Fruit fly (Drosophila melanogaster) whole organism, embryonic: ENCODE results near the gene Flad1.

Source experiments
- Atf3 ChIP-seq: fragments of 200-800 bp; sonication (Bioruptor generic); optimal IDR thresholded peaks from 3 replicates; lab custom pipeline; 2016; ENCODE audit warnings: missing biosample characterization, missing genetic modification characterization
- Blimp-1 ChIP-seq: fragments of 200-800 bp; sonication (Bioruptor generic); optimal IDR thresholded peaks from 3 replicates; lab custom pipeline; 2018; ENCODE audit warnings: missing biosample characterization, missing genetic modification characterization, mild to moderate bottlenecking, moderate library complexity, missing genetic modification reagents
- CG10959 ChIP-seq: fragments of 200-800 bp; sonication (Bioruptor generic); IDR thresholded peaks from 2 replicates; pipeline ENCODE4 v1.3.6; 2022; ENCODE audit warnings: missing biosample characterization, missing genetic modification characterization
- CG11696 ChIP-seq: fragments of 200-800 bp; sonication (Bioruptor generic); IDR thresholded peaks from 2 replicates; pipeline ENCODE4 v1.3.6; 2022; ENCODE audit warnings: missing biosample characterization, missing genetic modification characterization
- CG11723 ChIP-seq: fragments of 200-800 bp; sonication (Bioruptor generic); optimal IDR thresholded peaks from 2 replicates; lab custom pipeline; 2017; ENCODE audit warnings: missing biosample characterization, mild to moderate bottlenecking, missing genetic modification characterization
- CG12659 ChIP-seq: fragments of 200-800 bp; sonication (Bioruptor generic); optimal IDR thresholded peaks from 3 replicates; lab custom pipeline; 2017; ENCODE audit warnings: mild to moderate bottlenecking, missing biosample characterization, missing genetic modification reagents, missing genetic modification characterization
- CG12942 ChIP-seq: fragments of 200-800 bp; sonication (Bioruptor generic); optimal IDR thresholded peaks from 3 replicates; lab custom pipeline; 2016; ENCODE audit warnings: missing biosample characterization, missing genetic modification characterization
- CG13775 ChIP-seq: fragments of 200-800 bp; sonication (Bioruptor generic); optimal IDR thresholded peaks from 3 replicates; lab custom pipeline; 2017; ENCODE audit warnings: missing biosample characterization, mild to moderate bottlenecking, missing genetic modification characterization
- CG14050 ChIP-seq: fragments of 200-800 bp; sonication (Bioruptor generic); IDR thresholded peaks from 3 replicates; pipeline ENCODE4 v1.3.6; 2022; ENCODE audit warnings: missing biosample characterization, missing genetic modification characterization
- CG1529 ChIP-seq: fragments of 200-800 bp; sonication (Bioruptor generic); optimal IDR thresholded peaks from 3 replicates; lab custom pipeline; 2018; ENCODE audit warnings: missing biosample characterization, missing genetic modification characterization
- CG1602 ChIP-seq: fragments of 200-800 bp; sonication (Bioruptor generic); optimal IDR thresholded peaks from 3 replicates; lab custom pipeline; 2016; ENCODE audit warnings: missing biosample characterization, missing genetic modification characterization
- CG2678 ChIP-seq: fragments of 200-800 bp; sonication (Bioruptor generic); optimal IDR thresholded peaks from 3 replicates; lab custom pipeline; 2019; ENCODE audit warnings: missing biosample characterization, mild to moderate bottlenecking, missing genetic modification characterization, moderate library complexity
- CG30020 ChIP-seq: fragments of 200-800 bp; optimal IDR thresholded peaks from 2 replicates; lab custom pipeline; 2019; ENCODE audit warnings: missing biosample characterization, mild to moderate bottlenecking, missing genetic modification characterization, moderate library complexity
- CG32532 ChIP-seq: fragments of 200-800 bp; sonication (Bioruptor generic); IDR thresholded peaks from 2 replicates; pipeline ENCODE4 v1.3.6; 2022; ENCODE audit warnings: missing biosample characterization, missing genetic modification characterization
- CG32772 ChIP-seq: fragments of 200-800 bp; sonication (Bioruptor generic); IDR thresholded peaks from 2 replicates; pipeline ENCODE4 v1.3.6; 2022; ENCODE audit warnings: missing biosample characterization, missing genetic modification characterization
- CG4282 ChIP-seq: fragments of 200-800 bp; sonication (Bioruptor generic); optimal IDR thresholded peaks from 2 replicates; lab custom pipeline; 2016; ENCODE audit warnings: missing biosample characterization, missing genetic modification characterization
- CG6254 ChIP-seq: fragments of 200-800 bp; sonication (Bioruptor generic); optimal IDR thresholded peaks from 3 replicates; lab custom pipeline; 2017; ENCODE audit warnings: mild to moderate bottlenecking, missing biosample characterization, missing genetic modification reagents, missing genetic modification characterization
- CG6689 ChIP-seq: fragments of 200-800 bp; sonication (Bioruptor generic); IDR thresholded peaks from 2 replicates; pipeline ENCODE4 v1.3.6; 2022; ENCODE audit warnings: missing biosample characterization, missing genetic modification characterization
- CG8478 ChIP-seq: fragments of >200 bp; optimal IDR thresholded peaks from 2 replicates; lab custom pipeline; 2018
- CG9609 ChIP-seq: fragments of 200-800 bp; sonication (Bioruptor generic); optimal IDR thresholded peaks from 3 replicates; lab custom pipeline; 2016; ENCODE audit warnings: missing biosample characterization, missing genetic modification characterization
- CG9932 ChIP-seq: fragments of 200-800 bp; sonication (Bioruptor generic); IDR thresholded peaks from 2 replicates; pipeline ENCODE4 v1.3.6; 2022; ENCODE audit warnings: missing biosample characterization, missing genetic modification characterization
- Dbx ChIP-seq: fragments of 200-800 bp; sonication (Bioruptor generic); IDR thresholded peaks from 3 replicates; pipeline ENCODE4 v1.3.6; 2022; ENCODE audit warnings: missing biosample characterization, missing genetic modification characterization
- Dfd ChIP-seq, 2 experiments: fragments of >200 bp; optimal IDR thresholded peaks; 2 replicates each; lab custom pipeline; 2017; ENCODE audit warnings: missing biosample characterization in 2 of 2, missing genetic modification characterization in 2 of 2
- Dp ChIP-seq: fragments of 200-800 bp; sonication (Bioruptor generic); optimal IDR thresholded peaks from 2 replicates; lab custom pipeline; 2018; ENCODE audit warnings: missing biosample characterization, mild to moderate bottlenecking, missing genetic modification characterization, moderate library complexity
- ERR ChIP-seq: fragments of 200-800 bp; sonication (Bioruptor generic); optimal IDR thresholded peaks from 2 replicates; lab custom pipeline; 2016; ENCODE audit warnings: missing biosample characterization, missing genetic modification characterization
- Fer1 ChIP-seq: fragments of 200-800 bp; sonication (Bioruptor generic); optimal IDR thresholded peaks from 2 replicates; lab custom pipeline; 2017; ENCODE audit warnings: missing biosample characterization, mild to moderate bottlenecking, missing genetic modification characterization
- Hr3 ChIP-seq: fragments of 200-800 bp; sonication (Bioruptor generic); optimal IDR thresholded peaks from 3 replicates; lab custom pipeline; 2016; ENCODE audit warnings: missing biosample characterization, missing genetic modification characterization
- MESR4 ChIP-seq: fragments of 200-800 bp; sonication (Bioruptor generic); optimal IDR thresholded peaks from 2 replicates; lab custom pipeline; 2018; ENCODE audit warnings: missing biosample characterization, mild to moderate bottlenecking, missing genetic modification characterization, moderate library complexity
- MTF-1 ChIP-seq: fragments of 200-800 bp; sonication (Bioruptor generic); optimal IDR thresholded peaks from 2 replicates; lab custom pipeline; 2018; ENCODE audit warnings: missing biosample characterization, mild to moderate bottlenecking, missing genetic modification characterization, borderline replicate concordance
- Mes4 ChIP-seq: fragments of 200-800 bp; sonication (Bioruptor generic); optimal IDR thresholded peaks from 2 replicates; lab custom pipeline; 2016; ENCODE audit warnings: missing biosample characterization, missing genetic modification characterization
- Ravus ChIP-seq: fragments of 200-800 bp; sonication (Bioruptor generic); IDR thresholded peaks from 2 replicates; pipeline ENCODE4 v1.3.6; 2022; ENCODE audit warnings: missing biosample characterization, missing genetic modification characterization
- Sox100B ChIP-seq: fragments of 200-800 bp; sonication (Bioruptor generic); optimal IDR thresholded peaks from 3 replicates; lab custom pipeline; 2018; ENCODE audit warnings: missing biosample characterization, mild to moderate bottlenecking, missing genetic modification characterization
- aop ChIP-seq: fragments of 200-800 bp; sonication (Bioruptor generic); IDR thresholded peaks from 2 replicates; pipeline ENCODE4 v1.3.6; 2022; ENCODE audit warnings: missing biosample characterization, missing genetic modification characterization
- bab2 ChIP-seq: fragments of 200-800 bp; sonication (Bioruptor generic); optimal IDR thresholded peaks from 2 replicates; lab custom pipeline; 2016; ENCODE audit warnings: missing biosample characterization, missing genetic modification characterization
- chinmo ChIP-seq: fragments of 200-800 bp; sonication (Bioruptor generic); IDR thresholded peaks from 4 replicates; pipeline ENCODE4 v1.3.6; 2022; ENCODE audit warnings: missing biosample characterization, missing genetic modification characterization; ENCODE audit not compliant: partially characterized antibody
- chn ChIP-seq: fragments of 200-800 bp; sonication (Bioruptor generic); optimal IDR thresholded peaks from 2 replicates; lab custom pipeline; 2016; ENCODE audit warnings: missing biosample characterization, missing genetic modification characterization
- dimm ChIP-seq: fragments of 200-800 bp; sonication (Bioruptor generic); IDR thresholded peaks from 2 replicates; pipeline ENCODE4 v1.3.6; 2022; ENCODE audit warnings: missing biosample characterization, missing genetic modification characterization
- disco-r ChIP-seq: fragments of 200-800 bp; sonication (Bioruptor generic); optimal IDR thresholded peaks from 2 replicates; lab custom pipeline; 2016; ENCODE audit warnings: missing biosample characterization, missing genetic modification characterization
- dmrt11E ChIP-seq: fragments of 200-800 bp; sonication (Bioruptor generic); optimal IDR thresholded peaks from 3 replicates; lab custom pipeline; 2018; ENCODE audit warnings: missing biosample characterization, mild to moderate bottlenecking, missing genetic modification characterization, moderate library complexity
- fd102C ChIP-seq: fragments of 200-800 bp; sonication (Bioruptor generic); optimal IDR thresholded peaks from 2 replicates; lab custom pipeline; 2018; ENCODE audit warnings: missing biosample characterization, mild to moderate bottlenecking, missing genetic modification characterization, moderate library complexity
- gcm2 ChIP-seq: fragments of 200-800 bp; sonication (Bioruptor generic); optimal IDR thresholded peaks from 2 replicates; lab custom pipeline; 2016; ENCODE audit warnings: missing biosample characterization, missing genetic modification characterization
- ind ChIP-seq: fragments of 200-800 bp; sonication (Bioruptor generic); optimal IDR thresholded peaks from 3 replicates; lab custom pipeline; 2016; ENCODE audit warnings: missing biosample characterization, missing genetic modification characterization
- nau ChIP-seq: fragments of 200-800 bp; sonication (Bioruptor generic); optimal IDR thresholded peaks from 3 replicates; lab custom pipeline; 2017; ENCODE audit warnings: missing biosample characterization, mild to moderate bottlenecking, missing genetic modification characterization, missing genetic modification reagents
- pan ChIP-seq, 4 experiments: fragments of >200 bp in 3 of 4; fragments of 200-800 bp in 1 of 4; sonication (Bioruptor generic) in 1 of 4; optimal IDR thresholded peaks in 3 of 4; IDR thresholded peaks in 1 of 4; 2 replicates each; pipeline versions ENCODE4 v1.3.6 to Lab custom; 2017 to 2022; ENCODE audit warnings: missing biosample characterization in 2 of 4, missing genetic modification characterization in 2 of 4, mixed read lengths in 1 of 4
- pzg ChIP-seq: fragments of 200-800 bp; sonication (Bioruptor generic); optimal IDR thresholded peaks from 3 replicates; lab custom pipeline; 2018; ENCODE audit warnings: missing biosample characterization, mild to moderate bottlenecking, missing genetic modification characterization, moderate library complexity
- sc ChIP-seq, 3 experiments: fragments of >200 bp in 2 of 3; fragments of 200-800 bp in 1 of 3; sonication (Bioruptor generic) in 1 of 3; optimal IDR thresholded peaks; 2 replicates in 2 of 3; 3 replicates in 1 of 3; lab custom pipeline; 2017; ENCODE audit warnings: mild to moderate bottlenecking in 1 of 3, missing biosample characterization in 1 of 3, missing genetic modification characterization in 1 of 3, missing genetic modification reagents in 1 of 3
- shn ChIP-seq: fragments of 200-800 bp; sonication (Bioruptor generic); optimal IDR thresholded peaks from 3 replicates; lab custom pipeline; 2016; ENCODE audit warnings: missing biosample characterization, missing genetic modification characterization
- tgo ChIP-seq: fragments of 200-800 bp; sonication (Bioruptor generic); IDR thresholded peaks from 3 replicates; pipeline ENCODE4 v1.3.6; 2022; ENCODE audit warnings: missing biosample characterization, missing genetic modification characterization

The Flad1 gene

dm6 chrX:12925426-12926256 is 22.3 kb upstream of the Flad1 start (continued):
- TF ChIP-seq gcm2 (GFP tag; lab: Kevin White, UChicago) (no peak), Dfd (GFP tag; optimal IDR thresholded peaks at IDR 0.05; lab: Kevin White, UChicago) (no peak), CG32772 (GFP tag; lab: Robert Waterston, UW) (peak; percentile 70), dmrt11E (tag; lab: Kevin White, UChicago) (peak; percentile 59), chinmo (GFP tag; lab: Robert Waterston, UW) (0 out of 4 replicates have a peak, but pooled peaks have one; percentile 48), MTF-1 (GFP tag; lab: Kevin White, UChicago) (no peak), Hr3 (GFP tag; lab: Kevin White, UChicago) (peak; percentile 46), CG1529 (GFP tag; lab: Kevin White, UChicago) (peak; percentile 31), CG6689 (GFP tag; lab: Robert Waterston, UW) (peak; percentile 78), CG11723 (GFP tag; lab: Kevin White, UChicago) (no peak), MESR4 (no peak), CG6254 (GFP tag; lab: Kevin White, UChicago) (no peak), CG13775 (GFP tag; lab: Kevin White, UChicago) (peak; percentile 29), Mes4 (GFP tag; lab: Kevin White, UChicago) (no peak), sc (optimal IDR thresholded peaks at IDR 0.05; lab: Kevin White, UChicago) (no peak), sc (GFP tag; optimal IDR thresholded peaks at IDR 0.05; lab: Kevin White, UChicago) (peak; percentile 40), nau (GFP tag; lab: Kevin White, UChicago) (no peak), fd102C (GFP tag; lab: Kevin White, UChicago) (no peak), Sox100B (GFP tag; lab: Kevin White, UChicago) (peak; percentile 54), CG14050 (peak; percentile 29; the same call in 2 of the 3 replicates), Dbx (GFP tag; lab: Robert Waterston, UW) (peak; percentile 54; the same call in 1 of the 3 replicates), aop (GFP tag; lab: Robert Waterston, UW) (no peak), shn (GFP tag; lab: Kevin White, UChicago) (no peak), Blimp-1 (GFP tag; lab: Kevin White, UChicago) (peak; percentile 56), tgo (GFP tag; lab: Robert Waterston, UW) (peak; percentile 66), chn (no peak), CG9609 (no peak), CG8478 (no peak), CG11696 (GFP tag; lab: Robert Waterston, UW) (0 out of 2 replicates have a peak, but pooled peaks have one; percentile 21), CG12942 (GFP tag; lab: Kevin White, UChicago) (no peak), CG32532 (GFP tag; lab: Robert Waterston, UW) (peak; percentile 61; the same call in 1 of the 2 replicates), dimm (GFP tag; lab: Robert Waterston, UW) (0 out of 2 replicates have a peak, but pooled peaks have one; percentile 38), pan (optimal IDR thresholded peaks at IDR 0.05; lab: Kevin White, UChicago) (no peak), pan (GFP tag; optimal IDR thresholded peaks at IDR 0.05 in 1 of 2, IDR thresholded peaks at IDR 0.05 in 1 of 2) (peak in 1 of 2 experiments; percentile 81), Dp (GFP tag; lab: Kevin White, UChicago) (no peak), CG1602 (peak; percentile 29), Ravus (no peak), pzg (GFP tag; lab: Kevin White, UChicago) (no peak), ERR (GFP tag; lab: Kevin White, UChicago) (no peak), CG12659 (peak; percentile 29), CG2678 (tag; lab: Kevin White, UChicago) (peak; percentile 85), ind (GFP tag; lab: Kevin White, UChicago) (peak; percentile 32), CG9932 (GFP tag; lab: Robert Waterston, UW) (peak; percentile 28; the same call in 1 of the 2 replicates), Atf3 (GFP tag; lab: Kevin White, UChicago) (no peak), Fer1 (GFP tag; lab: Kevin White, UChicago) (peak; percentile 76), CG10959 (GFP tag; lab: Robert Waterston, UW) (peak; percentile 72), CG4282 (GFP tag; lab: Kevin White, UChicago) (no peak), disco-r (no peak), CG30020 (peak; percentile 32), bab2 (GFP tag; lab: Kevin White, UChicago) (no peak)
